Worm (Caenorhabditis elegans) whole organism, early embryonic: ENCODE data around the gene T01E8.1.

Source experiments
- B0310.2 ChIP-seq: sonication (generic microtip); optimal IDR thresholded peaks from 2 replicates; lab custom pipeline; 2016; ENCODE audit warnings: mild to moderate bottlenecking, missing genetic modification characterization, missing compliant biosample characterization
- F13C5.2 ChIP-seq: sonication (generic microtip); optimal IDR thresholded peaks from 2 replicates; lab custom pipeline; 2017; ENCODE audit warnings: mild to moderate bottlenecking, missing genetic modification characterization, inconsistent platforms, missing compliant biosample characterization
- aly-1 ChIP-seq: sonication (generic microtip); optimal IDR thresholded peaks from 2 replicates; lab custom pipeline; 2016; ENCODE audit warnings: missing genetic modification characterization, missing compliant biosample characterization
- ama-1 ChIP-seq: fragments of 150-350 bp; optimal IDR thresholded peaks from 2 replicates; lab custom pipeline; 2014
- ceh-13 ChIP-seq: fragments of 200-800 bp; sonication (Bioruptor generic); optimal IDR thresholded peaks from 2 replicates; lab custom pipeline; 2018; ENCODE audit warnings: mild to moderate bottlenecking, missing genetic modification characterization, missing compliant biosample characterization
- ceh-36 ChIP-seq: sonication (generic microtip); optimal IDR thresholded peaks from 2 replicates; lab custom pipeline; 2016; ENCODE audit warnings: missing genetic modification characterization, inconsistent platforms, missing compliant biosample characterization
- ets-7 ChIP-seq: sonication (generic microtip); optimal IDR thresholded peaks from 2 replicates; lab custom pipeline; 2016; ENCODE audit warnings: missing genotype, missing genetic modification characterization, missing compliant biosample characterization
- flt-1 ChIP-seq: fragments of 200-800 bp; sonication (Bioruptor generic); IDR thresholded peaks from 2 replicates; pipeline ENCODE4 v1.3.6; 2022; ENCODE audit warnings: missing genetic modification characterization, missing compliant biosample characterization
- hmbx-1 ChIP-seq: sonication (generic microtip); optimal IDR thresholded peaks from 2 replicates; lab custom pipeline; 2016; ENCODE audit warnings: mild to moderate bottlenecking, missing genetic modification characterization, missing compliant biosample characterization
- hmg-4 ChIP-seq: fragments of 200-800 bp; sonication (Bioruptor generic); optimal IDR thresholded peaks from 2 replicates; lab custom pipeline; 2018; ENCODE audit warnings: mild to moderate bottlenecking, missing genetic modification characterization, missing compliant biosample characterization
- hnd-1 ChIP-seq: sonication (generic microtip); optimal IDR thresholded peaks from 2 replicates; lab custom pipeline; 2016; ENCODE audit warnings: missing genetic modification characterization, missing compliant biosample characterization
- pes-1 ChIP-seq: fragments of 200-800 bp; sonication (Bioruptor generic); IDR thresholded peaks from 2 replicates; pipeline ENCODE4 v1.3.6; 2022; ENCODE audit warnings: missing genetic modification reagents, missing genetic modification characterization, missing compliant biosample characterization
- scrt-1 ChIP-seq: fragments of 200-800 bp; sonication (Bioruptor generic); IDR thresholded peaks from 2 replicates; pipeline ENCODE4 v1.3.6; 2022; ENCODE audit warnings: missing genetic modification characterization, missing compliant biosample characterization
- sea-1 ChIP-seq: fragments of 200-800 bp; sonication (Bioruptor generic); conservative IDR thresholded peaks from 2 replicates; pipeline ENCODE4 v1.3.6; 2022; ENCODE audit warnings: missing genetic modification characterization, missing compliant biosample characterization
- tbx-11 ChIP-seq: fragments of 200-800 bp; sonication (Bioruptor generic); IDR thresholded peaks from 2 replicates; pipeline ENCODE4 v1.3.6; 2022; ENCODE audit warnings: missing genetic modification characterization, missing compliant biosample characterization
- tbx-37 ChIP-seq: fragments of 200-800 bp; sonication (Bioruptor generic); conservative IDR thresholded peaks from 2 replicates; pipeline ENCODE4 v1.3.6; 2022; ENCODE audit warnings: missing genetic modification reagents, missing genetic modification characterization, missing compliant biosample characterization
- tra-4 ChIP-seq: sonication (generic microtip); optimal IDR thresholded peaks from 2 replicates; lab custom pipeline; 2017; ENCODE audit warnings: missing genetic modification characterization, missing compliant biosample characterization

The T01E8.1 gene

DNA sequence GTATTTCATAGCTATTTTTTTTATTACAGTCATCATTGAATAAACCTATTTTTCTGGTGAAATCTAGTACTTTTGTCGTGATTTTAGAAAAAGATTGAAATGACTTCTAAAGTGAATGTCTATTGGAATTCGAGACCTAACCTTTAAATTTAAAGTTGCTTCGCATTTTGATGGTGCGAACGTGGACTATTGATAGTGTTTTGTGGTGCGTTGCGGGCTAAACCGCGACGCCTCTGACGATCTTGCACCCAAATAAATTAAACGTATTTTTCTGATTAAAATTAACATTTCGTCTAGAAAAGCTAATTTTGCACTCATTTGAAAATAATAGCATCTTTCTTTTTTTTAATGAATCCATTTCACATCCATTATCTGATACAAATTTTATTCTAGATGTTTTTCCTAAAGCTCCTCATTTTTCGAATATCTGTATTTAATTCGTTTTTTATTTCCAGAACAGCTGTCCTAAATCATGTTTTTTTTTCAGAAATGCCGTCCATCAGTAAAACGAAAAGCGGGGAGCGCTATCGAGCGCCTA, 34.0 kb upstream of the T01E8.1 start, which contains the start of gene wbp-11:
wbp-11 (plus strand) TSS at position 488 of the 538 bp plus-strand sequence.
- TF ChIP-seq tbx-37 (GFP tag; lab: Robert Waterston, UW) (no peak), hmbx-1 (tag; lab: Kevin White, UChicago) (no peak), B0310.2 (tag; lab: Kevin White, UChicago) (no peak), F13C5.2 (tag; lab: Kevin White, UChicago) (no peak)

DNA sequence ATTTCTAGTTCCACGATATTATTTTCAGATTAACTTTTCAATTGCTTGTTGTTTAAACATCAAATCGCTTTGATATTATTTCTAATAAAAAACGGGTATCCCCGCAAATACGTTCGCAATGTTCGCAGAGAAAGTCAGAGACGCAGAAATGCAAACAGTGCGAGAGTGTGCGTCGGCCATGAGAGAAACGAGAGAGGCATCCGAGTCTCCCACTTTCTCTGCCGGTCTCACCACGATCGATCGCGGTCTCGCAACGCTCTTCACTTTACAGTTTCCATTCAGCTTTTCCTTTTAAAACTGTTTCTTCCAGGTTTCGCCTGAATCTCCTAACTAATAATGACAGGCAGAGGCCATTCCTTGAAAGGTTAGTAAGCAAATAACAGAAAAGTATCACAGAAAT, 32.2 kb upstream of the T01E8.1 start, which contains the start of gene F33H1.4:
F33H1.4 (plus strand) TSS at position 311 of the 400 bp plus-strand sequence.
- peak; percentile 45 for TF ChIP-seq F13C5.2 (tag; lab: Kevin White, UChicago)
- no peak for TF ChIP-seq flt-1 (GFP tag; lab: Robert Waterston, UW)
- no peak for TF ChIP-seq ceh-36 (tag; lab: Kevin White, UChicago)
- TF ChIP-seq hnd-1 (tag; lab: Kevin White, UChicago): no peak
- TF ChIP-seq ama-1 (lab: Kevin White, UChicago): peak; percentile 3
- no peak for TF ChIP-seq hmbx-1 (tag; lab: Kevin White, UChicago)
- TF ChIP-seq scrt-1: no peak
- no peak for TF ChIP-seq sea-1 (GFP tag; lab: Robert Waterston, UW)

DNA sequence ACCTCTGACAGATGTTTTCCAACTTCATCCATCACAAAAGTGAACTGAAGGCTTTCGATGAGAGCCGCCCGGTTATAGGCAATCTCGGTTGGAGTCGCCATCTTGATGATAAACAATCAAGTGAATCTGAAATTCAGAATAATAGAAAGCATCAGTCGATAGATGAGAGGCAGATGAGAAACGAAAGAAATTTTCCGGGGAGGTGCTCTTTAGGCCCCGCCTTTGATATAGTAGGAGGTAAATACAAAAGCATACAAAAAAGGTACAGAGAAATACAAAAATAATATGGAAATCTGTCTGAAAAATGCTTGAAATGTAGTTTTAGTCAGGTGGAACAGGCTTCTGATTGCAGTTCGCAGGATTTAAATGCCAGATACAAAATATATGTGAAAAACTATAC, 23.9 kb upstream of the T01E8.1 start, which contains the start of gene srd-1:
srd-1 (minus strand) TSS at position 101 of the 400 bp plus-strand sequence.
- no peak for TF ChIP-seq B0310.2 (tag; lab: Kevin White, UChicago)
- TF ChIP-seq ceh-36 (tag; lab: Kevin White, UChicago): no peak
- no peak for TF ChIP-seq hnd-1 (tag; lab: Kevin White, UChicago)
- TF ChIP-seq scrt-1: no peak
- TF ChIP-seq aly-1 (tag; lab: Kevin White, UChicago): no peak
- no peak for TF ChIP-seq sea-1 (GFP tag; lab: Robert Waterston, UW)

DNA sequence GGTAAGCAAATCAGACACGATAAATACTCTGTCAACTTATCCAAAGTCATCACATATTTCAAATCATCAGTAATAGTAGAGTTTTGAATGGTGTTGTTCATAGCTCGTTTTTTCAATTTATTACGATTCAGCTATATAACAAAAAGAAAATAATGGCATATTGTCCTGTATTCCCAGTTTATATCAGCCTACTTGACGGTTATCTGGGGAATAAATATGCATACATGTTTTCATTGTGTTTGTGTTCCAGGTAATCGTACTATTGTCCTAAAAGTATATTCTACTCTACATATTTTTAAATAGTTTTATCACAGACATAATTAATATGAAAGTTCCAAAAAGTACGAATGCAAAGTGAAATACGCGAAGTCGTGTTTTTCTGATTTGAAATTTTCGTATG, 18.7 kb upstream of the T01E8.1 start, which contains the start of gene srd-2:
srd-2 (minus strand) TSS at position 101 of the 400 bp plus-strand sequence.
- TF ChIP-seq scrt-1 (no peak), sea-1 (GFP tag; lab: Robert Waterston, UW) (no peak), ets-7 (tag; lab: Kevin White, UChicago) (no peak), tbx-11 (no peak), hmg-4 (GFP tag; lab: Kevin White, UChicago) (no peak), ceh-36 (tag; lab: Kevin White, UChicago) (no peak), aly-1 (tag; lab: Kevin White, UChicago) (no peak), flt-1 (GFP tag; lab: Robert Waterston, UW) (no peak), ama-1 (lab: Kevin White, UChicago) (no peak), tra-4 (tag; lab: Kevin White, UChicago) (no peak), F13C5.2 (tag; lab: Kevin White, UChicago) (no peak), hnd-1 (tag; lab: Kevin White, UChicago) (no peak), pes-1 (no peak), ceh-13 (GFP tag; lab: Kevin White, UChicago) (no peak), tbx-37 (GFP tag; lab: Robert Waterston, UW) (no peak), hmbx-1 (tag; lab: Kevin White, UChicago) (no peak), B0310.2 (tag; lab: Kevin White, UChicago) (no peak)

DNA sequence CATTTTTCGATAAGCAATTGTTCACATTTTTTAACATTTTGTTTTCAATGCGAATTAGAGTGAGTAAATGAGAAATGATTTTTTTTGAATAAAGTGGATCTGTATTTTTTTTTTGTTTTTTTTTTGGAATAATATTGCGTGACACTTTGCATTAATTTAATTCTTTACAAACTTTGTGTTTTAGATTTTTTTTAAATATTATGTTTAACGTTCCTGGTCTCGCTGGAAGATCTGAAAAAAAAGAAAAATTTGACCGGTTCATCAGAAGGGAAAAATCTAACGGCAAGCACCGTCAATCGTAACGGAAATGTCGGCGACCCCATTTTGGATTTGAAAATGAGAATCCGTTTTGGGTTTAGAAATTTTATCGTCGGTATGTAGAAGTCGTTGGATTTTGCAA, 17.2 kb upstream of the T01E8.1 start, which contains the start of gene cdc-25.4:
cdc-25.4 (minus strand) TSS at position 101 of the 400 bp plus-strand sequence.
- no peak for TF ChIP-seq ceh-36 (tag; lab: Kevin White, UChicago)
- TF ChIP-seq F13C5.2 (tag; lab: Kevin White, UChicago): no peak
- no peak for TF ChIP-seq sea-1 (GFP tag; lab: Robert Waterston, UW)

DNA sequence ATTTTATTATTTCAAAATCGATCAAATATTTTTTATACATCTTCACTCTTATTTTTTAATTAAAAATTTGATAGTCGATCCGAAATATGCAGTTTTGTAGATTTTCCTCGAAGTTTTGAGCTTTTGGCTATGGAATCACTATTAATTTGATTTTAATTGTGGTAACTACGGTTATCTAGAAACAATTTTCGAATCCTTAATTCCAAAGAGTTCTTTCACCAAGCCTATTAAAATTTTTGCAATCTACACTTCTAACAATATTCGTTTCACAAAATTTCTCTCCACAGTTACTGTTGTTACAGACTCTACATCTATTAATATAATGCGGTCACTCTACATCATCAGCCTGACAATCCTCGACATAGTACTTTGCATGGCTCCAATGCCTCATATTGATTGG, 14.3 kb upstream of the T01E8.1 start, which contains the start of gene R05H5.7:
R05H5.7 (plus strand) TSS at position 301 of the 400 bp plus-strand sequence.
- TF ChIP-seq ceh-13 (GFP tag; lab: Kevin White, UChicago) (no peak), pes-1 (no peak), ama-1 (lab: Kevin White, UChicago) (no peak), flt-1 (GFP tag; lab: Robert Waterston, UW) (no peak), hnd-1 (tag; lab: Kevin White, UChicago) (no peak), tbx-37 (GFP tag; lab: Robert Waterston, UW) (no peak), hmbx-1 (tag; lab: Kevin White, UChicago) (no peak), aly-1 (tag; lab: Kevin White, UChicago) (no peak), scrt-1 (no peak), ceh-36 (tag; lab: Kevin White, UChicago) (no peak), hmg-4 (GFP tag; lab: Kevin White, UChicago) (no peak), F13C5.2 (tag; lab: Kevin White, UChicago) (no peak), sea-1 (GFP tag; lab: Robert Waterston, UW) (no peak), tbx-11 (no peak), ets-7 (tag; lab: Kevin White, UChicago) (no peak), tra-4 (tag; lab: Kevin White, UChicago) (no peak), B0310.2 (tag; lab: Kevin White, UChicago) (no peak)

DNA sequence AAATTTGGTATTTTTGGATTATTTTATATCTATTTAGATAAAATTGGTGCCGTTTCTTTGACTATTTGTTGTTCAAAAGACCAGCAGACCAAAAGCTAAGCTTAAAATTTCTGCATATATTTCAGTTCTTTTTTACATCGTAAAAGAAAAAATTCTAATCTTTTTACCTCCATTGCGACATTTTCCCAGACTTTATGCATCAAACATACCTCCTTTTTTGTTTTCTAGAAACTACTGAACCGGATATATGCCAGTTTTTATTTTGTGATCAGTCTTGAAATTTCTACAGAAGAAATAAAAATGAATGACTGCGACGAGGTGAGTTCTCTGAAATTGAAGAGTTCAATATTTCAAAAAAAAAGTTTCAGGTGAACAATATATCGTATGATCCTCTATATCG, 11.9 kb upstream of the T01E8.1 start, which contains the start of gene srb-6:
srb-6 (plus strand) TSS at position 301 of the 400 bp plus-strand sequence.
- TF ChIP-seq ama-1 (lab: Kevin White, UChicago): no peak
- no peak for TF ChIP-seq F13C5.2 (tag; lab: Kevin White, UChicago)
- no peak for TF ChIP-seq flt-1 (GFP tag; lab: Robert Waterston, UW)
- no peak for TF ChIP-seq ceh-13 (GFP tag; lab: Kevin White, UChicago)
- TF ChIP-seq tbx-37 (GFP tag; lab: Robert Waterston, UW): no peak
- no peak for TF ChIP-seq pes-1
- no peak for TF ChIP-seq aly-1 (tag; lab: Kevin White, UChicago)
- no peak for TF ChIP-seq hmbx-1 (tag; lab: Kevin White, UChicago)
- TF ChIP-seq B0310.2 (tag; lab: Kevin White, UChicago): no peak
- TF ChIP-seq hnd-1 (tag; lab: Kevin White, UChicago): no peak
- TF ChIP-seq tbx-11: no peak
- no peak for TF ChIP-seq tra-4 (tag; lab: Kevin White, UChicago)
- no peak for TF ChIP-seq sea-1 (GFP tag; lab: Robert Waterston, UW)
- no peak for TF ChIP-seq ceh-36 (tag; lab: Kevin White, UChicago)
- no peak for TF ChIP-seq ets-7 (tag; lab: Kevin White, UChicago)
- TF ChIP-seq hmg-4 (GFP tag; lab: Kevin White, UChicago): no peak
- no peak for TF ChIP-seq scrt-1
